Worm (Caenorhabditis elegans) whole organism, midembryonic: ENCODE data around the gene C06C6.7.

Experiments
- T22C8.4 ChIP-seq: fragments of 200-800 bp; sonication (Bioruptor generic); IDR thresholded peaks from 2 replicates; pipeline ENCODE4 v1.3.6; 2022; ENCODE audit warnings: missing genetic modification characterization, missing compliant biosample characterization
- cog-1 ChIP-seq: sonication (generic microtip); optimal IDR thresholded peaks from 2 replicates; lab custom pipeline; 2016; ENCODE audit warnings: missing genetic modification characterization, missing compliant biosample characterization
- flt-1 ChIP-seq: fragments of 200-800 bp; sonication (Bioruptor generic); IDR thresholded peaks from 2 replicates; pipeline ENCODE4 v1.3.6; 2022; ENCODE audit warnings: missing genetic modification characterization, missing compliant biosample characterization
- klf-2 ChIP-seq: fragments of 200-800 bp; sonication (Bioruptor generic); conservative IDR thresholded peaks from 2 replicates; pipeline ENCODE4 v1.3.6; 2022; ENCODE audit warnings: missing genetic modification reagents, missing genetic modification characterization, missing compliant biosample characterization
- med-1 ChIP-seq: sonication (generic microtip); optimal IDR thresholded peaks from 2 replicates; lab custom pipeline; 2017; ENCODE audit warnings: missing genetic modification characterization, mild to moderate bottlenecking, missing compliant biosample characterization, antibody characterized with exemption, missing genetic modification reagents; ENCODE audit not compliant: insufficient read depth
- ref-1 ChIP-seq: fragments of 200-800 bp; sonication (Bioruptor generic); conservative IDR thresholded peaks from 2 replicates; pipeline ENCODE4 v1.3.6; 2022; ENCODE audit warnings: missing genetic modification reagents, missing genetic modification characterization, missing compliant biosample characterization
- tab-1 ChIP-seq: fragments of 200-800 bp; sonication (Bioruptor generic); IDR thresholded peaks from 2 replicates; pipeline ENCODE4 v1.3.6; 2022; ENCODE audit warnings: missing genetic modification characterization, missing compliant biosample characterization
- ztf-23 ChIP-seq: fragments of 200-800 bp; sonication (Bioruptor generic); IDR thresholded peaks from 2 replicates; pipeline ENCODE4 v1.3.6; 2022; ENCODE audit warnings: missing genetic modification reagents, missing genetic modification characterization, missing compliant biosample characterization
- ztf-29 ChIP-seq: fragments of 200-800 bp; sonication (Bioruptor generic); IDR thresholded peaks from 2 replicates; pipeline ENCODE4 v1.3.6; 2022; ENCODE audit warnings: missing genetic modification reagents, missing genetic modification characterization, missing compliant biosample characterization

C06C6.7 gene

ce11 chrV:16000433-16000832, 8.5 kb downstream of the C06C6.7 start, which contains the start of gene nhr-50:
Gene nhr-50, minus strand, starts transcription at chrV:16000631.
- TF ChIP-seq klf-2 (GFP tag; lab: Robert Waterston, UW) (no peak), ref-1 (no peak), ztf-23 (GFP tag; lab: Robert Waterston, UW) (no peak)

DNA sequence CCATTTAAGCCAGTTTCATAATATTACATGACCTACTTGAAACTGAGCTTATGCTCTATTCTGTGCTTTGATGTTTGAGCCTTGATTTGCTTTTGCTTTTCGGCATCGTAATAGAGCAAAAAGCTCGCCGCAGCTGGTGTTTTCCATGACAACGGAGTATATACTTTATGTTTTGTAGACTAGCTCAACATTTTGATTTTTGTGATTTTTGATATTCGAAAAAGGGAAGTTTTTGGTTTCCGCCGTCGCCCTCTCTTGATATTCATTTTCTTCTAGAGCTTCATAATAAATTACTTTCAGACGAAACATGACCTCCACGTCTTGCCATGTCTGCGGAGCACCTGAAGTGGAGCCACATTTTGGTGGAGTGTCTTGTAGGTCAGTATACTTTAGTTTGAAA, 10.3 kb downstream of the C06C6.7 start, which contains the start of gene nhr-63:
nhr-63 (plus strand) TSS at position 301 of the 400 bp plus-strand sequence.
- TF ChIP-seq ref-1 (no peak), flt-1 (GFP tag; lab: Robert Waterston, UW) (no peak), klf-2 (GFP tag; lab: Robert Waterston, UW) (no peak), med-1 (GFP tag; lab: Kevin White, UChicago) (no peak), tab-1 (no peak), cog-1 (no peak), T22C8.4 (no peak), ztf-23 (GFP tag; lab: Robert Waterston, UW) (no peak), ztf-29 (GFP tag; lab: Robert Waterston, UW) (no peak)

ce11 chrV:16007505-16007904, 15.6 kb downstream of the C06C6.7 start, which contains the start of gene str-231:
Gene str-231, minus strand, starts transcription at chrV:16007605.
- TF ChIP-seq T22C8.4 (no peak), tab-1 (no peak)

- TF ChIP-seq T22C8.4 (no peak), cog-1 (no peak), flt-1 (GFP tag; lab: Robert Waterston, UW) (no peak), klf-2 (GFP tag; lab: Robert Waterston, UW) (no peak), med-1 (GFP tag; lab: Kevin White, UChicago) (no peak), ref-1 (no peak), ztf-23 (GFP tag; lab: Robert Waterston, UW) (no peak), tab-1 (no peak)
Observed at ce11 chrV:16009564-16009963, 17.6 kb downstream of the C06C6.7 start, which contains the start of gene str-233. Gene str-233, minus strand, starts transcription at chrV:16009664.

- TF ChIP-seq ztf-29 (GFP tag; lab: Robert Waterston, UW) (no peak), klf-2 (GFP tag; lab: Robert Waterston, UW) (no peak), T22C8.4 (no peak), ref-1 (no peak), cog-1 (no peak), tab-1 (no peak), med-1 (GFP tag; lab: Kevin White, UChicago) (no peak), flt-1 (GFP tag; lab: Robert Waterston, UW) (no peak), ztf-23 (GFP tag; lab: Robert Waterston, UW) (no peak)
Observed at ce11 chrV:16015652-16016051, 23.7 kb downstream of the C06C6.7 start, which contains the start of gene str-232. Gene str-232, minus strand, starts transcription at chrV:16015752.

DNA sequence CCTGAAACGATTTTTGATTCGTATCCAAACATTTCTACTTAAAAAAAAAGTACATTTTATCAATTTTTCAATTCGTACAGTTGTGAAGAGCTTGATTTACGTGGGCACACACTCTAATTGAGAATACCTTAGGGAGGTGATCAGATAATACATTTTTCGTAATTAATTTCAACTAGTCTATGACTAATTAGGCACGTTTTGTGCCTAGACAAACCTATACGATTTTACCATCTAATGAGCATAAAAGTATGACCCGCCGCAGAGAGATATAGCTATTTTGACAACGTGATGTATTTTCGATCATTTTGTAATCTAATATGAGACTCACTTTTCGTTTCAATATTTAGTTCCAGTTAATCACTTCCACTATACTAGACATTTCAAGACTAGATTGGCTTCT, 25.0 kb downstream of the C06C6.7 start:
- TF ChIP-seq ref-1 (no peak), tab-1 (no peak), ztf-29 (GFP tag; lab: Robert Waterston, UW) (no peak), klf-2 (GFP tag; lab: Robert Waterston, UW) (no peak), flt-1 (GFP tag; lab: Robert Waterston, UW) (no peak), cog-1 (no peak), ztf-23 (GFP tag; lab: Robert Waterston, UW) (no peak), med-1 (GFP tag; lab: Kevin White, UChicago) (no peak), T22C8.4 (no peak)

DNA sequence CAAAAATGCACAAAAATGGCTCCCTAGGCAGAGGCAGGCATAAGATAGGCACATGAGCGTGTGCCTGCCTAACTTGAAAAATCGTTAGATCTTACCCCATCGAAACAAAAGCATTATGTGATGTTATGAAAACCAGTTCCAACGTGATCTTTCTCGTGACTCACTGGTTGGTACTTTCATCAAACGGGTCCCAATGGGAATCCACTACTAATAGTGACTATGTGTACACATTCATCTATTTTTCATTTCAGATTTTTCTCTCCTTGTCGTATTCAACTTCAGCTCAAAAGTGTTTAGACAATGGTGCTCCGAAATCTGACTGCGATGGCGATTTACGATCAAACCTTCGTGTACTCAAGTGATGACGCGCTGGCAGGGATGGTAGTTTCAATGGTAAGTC, 25.7 kb downstream of the C06C6.7 start, which contains the start of gene srx-43:
srx-43 (plus strand) TSS at position 301 of the 400 bp plus-strand sequence.
- no peak for TF ChIP-seq cog-1
- no peak for TF ChIP-seq med-1 (GFP tag; lab: Kevin White, UChicago)
- no peak for TF ChIP-seq ztf-29 (GFP tag; lab: Robert Waterston, UW)

DNA sequence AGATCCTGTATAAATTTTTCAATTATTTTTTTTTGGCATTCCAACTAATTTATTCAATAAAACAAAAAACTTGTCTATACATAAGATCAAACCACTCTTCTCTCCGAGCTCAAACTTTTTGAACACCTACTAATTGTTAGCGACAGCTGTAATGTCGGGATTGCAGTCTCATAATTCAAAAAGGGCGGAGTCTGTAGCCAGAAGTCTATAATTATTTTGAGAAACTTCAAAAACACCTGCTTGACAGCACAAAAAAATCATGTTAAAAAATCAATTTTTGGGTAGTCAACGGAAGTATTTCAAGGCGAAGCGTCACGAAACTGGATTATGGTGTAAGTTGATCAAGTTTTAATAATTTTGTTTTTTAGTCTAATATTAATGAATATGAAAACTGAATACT, 28.1 kb downstream of the C06C6.7 start, which contains the start of gene srx-44:
srx-44 (plus strand) TSS at position 301 of the 400 bp plus-strand sequence.
- TF ChIP-seq med-1 (GFP tag; lab: Kevin White, UChicago) = no peak
- TF ChIP-seq ztf-23 (GFP tag; lab: Robert Waterston, UW) = no peak
- no peak for TF ChIP-seq ztf-29 (GFP tag; lab: Robert Waterston, UW)
- TF ChIP-seq klf-2 (GFP tag; lab: Robert Waterston, UW) = no peak
- no peak for TF ChIP-seq cog-1
- TF ChIP-seq T22C8.4 = no peak
- TF ChIP-seq tab-1 = no peak
- TF ChIP-seq flt-1 (GFP tag; lab: Robert Waterston, UW) = no peak
- TF ChIP-seq ref-1 = no peak

DNA sequence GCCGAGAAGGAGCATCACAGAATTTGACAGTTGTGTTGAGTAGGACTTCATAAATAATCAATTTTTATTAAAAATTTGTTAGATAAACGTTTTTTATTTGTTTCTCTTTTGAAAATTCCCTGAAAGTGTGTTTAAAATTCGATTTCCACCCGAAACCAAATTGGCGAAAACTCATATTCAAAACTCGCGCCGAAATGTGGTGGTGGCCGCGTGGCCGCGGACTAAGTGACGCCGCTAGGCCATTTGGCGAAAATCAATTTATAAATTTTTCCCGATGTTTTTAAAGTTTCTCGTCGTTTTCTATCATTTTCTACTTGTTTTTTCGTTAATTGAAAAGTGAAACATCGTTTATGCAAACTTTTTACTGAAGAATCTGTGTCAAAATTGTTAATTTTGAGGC, 30.6 kb downstream of the C06C6.7 start:
- TF ChIP-seq ztf-23 (GFP tag; lab: Robert Waterston, UW) = 0 out of 2 replicates have a peak, but pooled peaks have one; percentile 40
- no peak for TF ChIP-seq ztf-29 (GFP tag; lab: Robert Waterston, UW)
- TF ChIP-seq med-1 (GFP tag; lab: Kevin White, UChicago) = no peak
- no peak for TF ChIP-seq ref-1
- peak; percentile 61 for TF ChIP-seq flt-1 (GFP tag; lab: Robert Waterston, UW)
- no peak for TF ChIP-seq klf-2 (GFP tag; lab: Robert Waterston, UW)
- TF ChIP-seq T22C8.4 = no peak; the same call in 1 of the 2 replicates
- peak; percentile 30 for TF ChIP-seq cog-1
- TF ChIP-seq tab-1 = no peak

DNA sequence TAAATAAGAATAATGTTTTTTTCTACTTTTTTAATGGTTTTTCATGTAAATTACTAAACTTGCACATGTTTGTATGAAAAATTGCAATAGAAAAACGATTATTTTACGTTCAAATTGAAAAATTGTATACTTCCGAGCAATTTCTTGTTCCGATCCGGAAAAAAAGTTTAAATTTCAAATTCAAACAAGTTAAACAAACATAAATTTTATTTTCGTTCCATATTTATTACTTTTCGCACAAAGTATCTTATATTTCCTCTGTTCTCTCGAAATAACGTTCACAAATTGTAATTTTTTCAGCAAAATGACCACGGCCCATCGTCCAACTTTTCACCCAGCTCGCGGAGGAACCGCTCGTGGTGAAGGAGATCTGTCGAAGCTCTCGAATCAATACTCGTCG, 31.1 kb downstream of the C06C6.7 start, which contains the start of gene cwc-15:
cwc-15 (plus strand) TSS at position 301 of the 400 bp plus-strand sequence.
- no peak for TF ChIP-seq flt-1 (GFP tag; lab: Robert Waterston, UW)
- no peak for TF ChIP-seq med-1 (GFP tag; lab: Kevin White, UChicago)
- no peak for TF ChIP-seq tab-1
- no peak for TF ChIP-seq cog-1
- no peak for TF ChIP-seq ztf-23 (GFP tag; lab: Robert Waterston, UW)
- no peak for TF ChIP-seq T22C8.4
- TF ChIP-seq klf-2 (GFP tag; lab: Robert Waterston, UW) = no peak
- TF ChIP-seq ztf-29 (GFP tag; lab: Robert Waterston, UW) = no peak
- TF ChIP-seq ref-1 = no peak
